Fruit fly (Drosophila melanogaster) whole organism, embryonic: ENCODE results near the gene Send1.

Source experiments
- CG10431 ChIP-seq: fragments of 200-800 bp; sonication (Bioruptor generic); optimal IDR thresholded peaks from 3 replicates; lab custom pipeline; 2018; ENCODE audit warnings: missing biosample characterization, mild to moderate bottlenecking, missing genetic modification characterization
- CG10979 ChIP-seq: fragments of 200-800 bp; sonication (Bioruptor generic); optimal IDR thresholded peaks from 2 replicates; lab custom pipeline; 2018; ENCODE audit warnings: missing biosample characterization, mild to moderate bottlenecking, missing genetic modification characterization, moderate library complexity
- CG14667 ChIP-seq: fragments of 200-800 bp; sonication (Bioruptor generic); IDR thresholded peaks from 2 replicates; pipeline ENCODE4 v1.3.6; 2022; ENCODE audit warnings: missing biosample characterization, missing genetic modification characterization
- CG4854 ChIP-seq: fragments of 200-800 bp; sonication (Bioruptor generic); optimal IDR thresholded peaks from 2 replicates; lab custom pipeline; 2016; ENCODE audit warnings: missing biosample characterization, missing genetic modification characterization, inconsistent platforms
- CG5245 ChIP-seq: fragments of 200-800 bp; sonication (Bioruptor generic); optimal IDR thresholded peaks from 3 replicates; lab custom pipeline; 2016; ENCODE audit warnings: missing biosample characterization, missing genetic modification characterization
- Dad ChIP-seq: fragments of 200-800 bp; sonication (Bioruptor generic); optimal IDR thresholded peaks from 3 replicates; lab custom pipeline; 2016; ENCODE audit warnings: missing biosample characterization, missing genetic modification characterization
- Elba2 ChIP-seq: fragments of 200-800 bp; sonication (Bioruptor generic); optimal IDR thresholded peaks from 3 replicates; lab custom pipeline; 2016; ENCODE audit warnings: missing biosample characterization, missing genetic modification characterization
- Hsf ChIP-seq: fragments of 200-800 bp; sonication (Bioruptor generic); optimal IDR thresholded peaks from 3 replicates; lab custom pipeline; 2016; ENCODE audit warnings: missing biosample characterization, missing genetic modification characterization
- lab ChIP-seq: fragments of 200-800 bp; sonication (Bioruptor generic); optimal IDR thresholded peaks from 3 replicates; lab custom pipeline; 2017; ENCODE audit warnings: missing biosample characterization, missing genetic modification characterization, mild to moderate bottlenecking, moderate library complexity, missing genetic modification reagents

- TF ChIP-seq Hsf (no peak), CG4854 (GFP tag; lab: Kevin White, UChicago) (no peak), Dad (no peak), Elba2 (GFP tag; lab: Kevin White, UChicago) (no peak), CG10431 (GFP tag; lab: Kevin White, UChicago) (no peak), lab (GFP tag; lab: Kevin White, UChicago) (no peak), CG10979 (no peak), CG14667 (GFP tag; lab: Robert Waterston, UW) (no peak), CG5245 (GFP tag; lab: Kevin White, UChicago) (no peak)
These were observed 2.6 kb downstream of the Send1 start, which contains the start of gene CG17239 for dm6 chr2L:2252241-2252640.
